Worm (Caenorhabditis elegans) whole organism, early embryonic: ENCODE data around the gene srx-65.

ENCODE experiments used
- B0310.2 ChIP-seq: sonication (generic microtip); optimal IDR thresholded peaks from 2 replicates; lab custom pipeline; 2016; ENCODE audit warnings: mild to moderate bottlenecking, missing genetic modification characterization, missing compliant biosample characterization
- F13C5.2 ChIP-seq: sonication (generic microtip); optimal IDR thresholded peaks from 2 replicates; lab custom pipeline; 2017; ENCODE audit warnings: mild to moderate bottlenecking, missing genetic modification characterization, inconsistent platforms, missing compliant biosample characterization
- aly-1 ChIP-seq: sonication (generic microtip); optimal IDR thresholded peaks from 2 replicates; lab custom pipeline; 2016; ENCODE audit warnings: missing genetic modification characterization, missing compliant biosample characterization
- ama-1 ChIP-seq: fragments of 150-350 bp; optimal IDR thresholded peaks from 2 replicates; lab custom pipeline; 2014
- ceh-13 ChIP-seq: fragments of 200-800 bp; sonication (Bioruptor generic); optimal IDR thresholded peaks from 2 replicates; lab custom pipeline; 2018; ENCODE audit warnings: mild to moderate bottlenecking, missing genetic modification characterization, missing compliant biosample characterization
- ceh-36 ChIP-seq: sonication (generic microtip); optimal IDR thresholded peaks from 2 replicates; lab custom pipeline; 2016; ENCODE audit warnings: missing genetic modification characterization, inconsistent platforms, missing compliant biosample characterization
- ets-7 ChIP-seq: sonication (generic microtip); optimal IDR thresholded peaks from 2 replicates; lab custom pipeline; 2016; ENCODE audit warnings: missing genotype, missing genetic modification characterization, missing compliant biosample characterization
- flt-1 ChIP-seq: fragments of 200-800 bp; sonication (Bioruptor generic); IDR thresholded peaks from 2 replicates; pipeline ENCODE4 v1.3.6; 2022; ENCODE audit warnings: missing genetic modification characterization, missing compliant biosample characterization
- hmbx-1 ChIP-seq: sonication (generic microtip); optimal IDR thresholded peaks from 2 replicates; lab custom pipeline; 2016; ENCODE audit warnings: mild to moderate bottlenecking, missing genetic modification characterization, missing compliant biosample characterization
- hmg-4 ChIP-seq: fragments of 200-800 bp; sonication (Bioruptor generic); optimal IDR thresholded peaks from 2 replicates; lab custom pipeline; 2018; ENCODE audit warnings: mild to moderate bottlenecking, missing genetic modification characterization, missing compliant biosample characterization
- hnd-1 ChIP-seq: sonication (generic microtip); optimal IDR thresholded peaks from 2 replicates; lab custom pipeline; 2016; ENCODE audit warnings: missing genetic modification characterization, missing compliant biosample characterization
- pes-1 ChIP-seq: fragments of 200-800 bp; sonication (Bioruptor generic); IDR thresholded peaks from 2 replicates; pipeline ENCODE4 v1.3.6; 2022; ENCODE audit warnings: missing genetic modification reagents, missing genetic modification characterization, missing compliant biosample characterization
- scrt-1 ChIP-seq: fragments of 200-800 bp; sonication (Bioruptor generic); IDR thresholded peaks from 2 replicates; pipeline ENCODE4 v1.3.6; 2022; ENCODE audit warnings: missing genetic modification characterization, missing compliant biosample characterization
- sea-1 ChIP-seq: fragments of 200-800 bp; sonication (Bioruptor generic); conservative IDR thresholded peaks from 2 replicates; pipeline ENCODE4 v1.3.6; 2022; ENCODE audit warnings: missing genetic modification characterization, missing compliant biosample characterization
- tbx-11 ChIP-seq: fragments of 200-800 bp; sonication (Bioruptor generic); IDR thresholded peaks from 2 replicates; pipeline ENCODE4 v1.3.6; 2022; ENCODE audit warnings: missing genetic modification characterization, missing compliant biosample characterization
- tbx-37 ChIP-seq: fragments of 200-800 bp; sonication (Bioruptor generic); conservative IDR thresholded peaks from 2 replicates; pipeline ENCODE4 v1.3.6; 2022; ENCODE audit warnings: missing genetic modification reagents, missing genetic modification characterization, missing compliant biosample characterization
- tra-4 ChIP-seq: sonication (generic microtip); optimal IDR thresholded peaks from 2 replicates; lab custom pipeline; 2017; ENCODE audit warnings: missing genetic modification characterization, missing compliant biosample characterization

srx-65 gene

DNA sequence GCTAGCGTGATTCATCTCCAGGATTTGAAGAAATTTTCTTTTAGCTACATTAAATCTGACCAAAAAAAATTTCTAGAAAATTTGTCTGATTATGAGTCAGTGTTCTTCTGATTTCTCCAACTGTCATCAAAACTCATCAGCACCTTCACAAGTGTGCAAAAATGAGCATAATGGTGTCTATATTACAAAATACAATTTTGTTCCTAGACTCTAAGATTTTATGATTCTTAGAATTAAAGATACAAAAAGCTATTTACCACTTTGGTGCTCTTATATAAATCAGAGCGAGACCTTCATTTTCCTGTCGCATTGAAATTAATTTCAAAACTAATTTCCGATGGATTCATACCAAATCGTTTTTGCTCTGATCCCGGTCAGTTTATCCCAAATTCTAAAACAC is 9.3 kb upstream of the srx-65 start, which contains the start of gene srx-68:
TSS of gene srx-68 (plus strand) at position 301 of the 400 bp plus-strand sequence.
- TF ChIP-seq scrt-1 (GFP tag; lab: Robert Waterston, UW) (no peak), sea-1 (GFP tag; lab: Robert Waterston, UW) (no peak), ets-7 (tag; lab: Kevin White, UChicago) (no peak), B0310.2 (no peak), ama-1 (lab: Kevin White, UChicago) (no peak), hnd-1 (tag; lab: Kevin White, UChicago) (no peak), aly-1 (tag; lab: Kevin White, UChicago) (no peak), hmg-4 (GFP tag; lab: Kevin White, UChicago) (no peak), hmbx-1 (tag; lab: Kevin White, UChicago) (no peak), tbx-37 (no peak), ceh-13 (GFP tag; lab: Kevin White, UChicago) (no peak), flt-1 (no peak), tra-4 (tag; lab: Kevin White, UChicago) (no peak), pes-1 (no peak), ceh-36 (tag; lab: Kevin White, UChicago) (no peak), F13C5.2 (tag; lab: Kevin White, UChicago) (no peak), tbx-11 (GFP tag; lab: Robert Waterston, UW) (no peak)

ce11 chrV:3913131-3913530 is 8.6 kb upstream of the srx-65 start:
- TF ChIP-seq hmg-4 (GFP tag; lab: Kevin White, UChicago) (no peak), pes-1 (no peak)

DNA sequence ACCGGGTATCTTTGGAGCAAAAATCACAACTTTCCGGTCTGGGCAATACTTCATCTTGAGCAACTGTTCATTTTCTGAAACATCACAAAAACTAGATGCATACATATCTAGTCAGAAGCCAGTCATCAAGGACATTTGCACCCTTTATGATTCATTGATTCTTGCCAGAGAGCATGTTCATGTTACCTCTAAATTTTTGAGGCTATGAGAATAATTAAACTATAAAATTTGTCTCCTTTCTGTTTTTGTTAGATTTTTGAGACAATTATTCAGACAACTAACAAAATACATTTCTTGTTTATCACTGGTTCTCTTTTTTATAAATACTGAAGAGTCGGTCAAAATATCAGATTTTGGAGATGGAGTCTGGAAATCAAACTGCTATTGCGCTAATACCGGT is 5.3 kb upstream of the srx-65 start, which contains the start of gene srx-67:
TSS of gene srx-67 (plus strand) at position 301 of the 400 bp plus-strand sequence.
- TF ChIP-seq aly-1 (tag; lab: Kevin White, UChicago) (no peak), tbx-11 (GFP tag; lab: Robert Waterston, UW) (no peak), F13C5.2 (tag; lab: Kevin White, UChicago) (no peak), flt-1 (no peak), ceh-13 (GFP tag; lab: Kevin White, UChicago) (no peak), hmbx-1 (tag; lab: Kevin White, UChicago) (no peak), tbx-37 (no peak), ets-7 (tag; lab: Kevin White, UChicago) (no peak)

ce11 chrV:3919289-3919688 is 2.4 kb upstream of the srx-65 start, which contains the start of gene srx-66:
Gene srx-66 (plus strand): TSS chrV:3919589.
- TF ChIP-seq ceh-36 (tag; lab: Kevin White, UChicago) (no peak), sea-1 (GFP tag; lab: Robert Waterston, UW) (no peak), aly-1 (tag; lab: Kevin White, UChicago) (no peak), hnd-1 (tag; lab: Kevin White, UChicago) (no peak), hmg-4 (GFP tag; lab: Kevin White, UChicago) (no peak), ceh-13 (GFP tag; lab: Kevin White, UChicago) (no peak), ama-1 (lab: Kevin White, UChicago) (no peak), tbx-37 (no peak), B0310.2 (no peak), F13C5.2 (tag; lab: Kevin White, UChicago) (no peak), pes-1 (no peak), flt-1 (no peak), tra-4 (tag; lab: Kevin White, UChicago) (no peak), ets-7 (tag; lab: Kevin White, UChicago) (no peak), hmbx-1 (tag; lab: Kevin White, UChicago) (no peak), scrt-1 (GFP tag; lab: Robert Waterston, UW) (no peak), tbx-11 (GFP tag; lab: Robert Waterston, UW) (no peak)

DNA sequence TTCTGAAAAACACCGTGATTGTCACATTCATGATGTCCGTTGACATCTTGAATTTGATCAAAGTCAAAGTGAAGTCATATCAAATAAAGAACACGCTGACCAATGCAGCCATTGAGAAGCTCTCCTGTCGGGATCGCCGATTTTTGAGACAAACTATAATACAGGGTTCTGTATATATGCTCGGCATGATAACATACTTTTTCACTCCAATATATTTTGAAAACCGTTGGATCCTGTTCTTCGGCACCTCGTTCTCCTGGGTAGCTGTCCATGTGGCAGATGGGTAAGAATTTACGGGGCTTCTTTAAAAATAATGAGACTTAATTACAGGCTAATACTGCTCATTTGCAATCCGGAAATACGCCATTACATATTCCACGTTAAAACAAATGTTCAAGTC is 812 bp downstream of the srx-65 start:
- TF ChIP-seq ama-1 (lab: Kevin White, UChicago): no peak
- TF ChIP-seq sea-1 (GFP tag; lab: Robert Waterston, UW): no peak
- no peak for TF ChIP-seq hmg-4 (GFP tag; lab: Kevin White, UChicago)
- TF ChIP-seq tbx-11 (GFP tag; lab: Robert Waterston, UW): no peak
- no peak for TF ChIP-seq B0310.2
- TF ChIP-seq F13C5.2 (tag; lab: Kevin White, UChicago): no peak
- TF ChIP-seq hnd-1 (tag; lab: Kevin White, UChicago): no peak
- no peak for TF ChIP-seq ceh-36 (tag; lab: Kevin White, UChicago)
- TF ChIP-seq tra-4 (tag; lab: Kevin White, UChicago): no peak
- no peak for TF ChIP-seq ceh-13 (GFP tag; lab: Kevin White, UChicago)
- TF ChIP-seq tbx-37: no peak

- TF ChIP-seq B0310.2 (no peak), tbx-37 (no peak), sea-1 (GFP tag; lab: Robert Waterston, UW) (no peak), ets-7 (tag; lab: Kevin White, UChicago) (no peak), ama-1 (lab: Kevin White, UChicago) (no peak), tbx-11 (GFP tag; lab: Robert Waterston, UW) (no peak), ceh-36 (tag; lab: Kevin White, UChicago) (no peak), aly-1 (tag; lab: Kevin White, UChicago) (no peak), pes-1 (no peak), hnd-1 (tag; lab: Kevin White, UChicago) (no peak), hmg-4 (GFP tag; lab: Kevin White, UChicago) (no peak), flt-1 (no peak)
These were observed 5.8 kb downstream of the srx-65 start for ce11 chrV:3927522-3927921.

DNA sequence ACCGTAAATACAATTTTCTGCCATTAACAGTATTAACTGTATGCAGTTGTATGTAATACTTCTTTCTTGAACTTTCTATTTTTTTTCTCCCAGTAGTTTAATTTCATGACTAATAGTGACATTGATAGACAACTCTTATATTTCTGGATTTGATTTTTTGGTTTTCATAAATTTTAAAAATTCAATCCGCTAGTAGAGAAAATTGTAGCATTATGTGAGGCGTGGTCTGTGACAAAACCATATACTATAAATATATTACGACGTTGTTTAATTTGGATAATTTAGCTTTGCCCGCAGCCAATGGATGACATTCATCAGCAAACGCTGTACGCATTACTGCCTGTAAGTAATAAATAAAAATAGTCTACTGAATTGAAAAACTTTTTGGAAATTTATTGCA is 7.4 kb downstream of the srx-65 start, which contains the start of gene srx-64:
TSS of gene srx-64 (plus strand) at position 301 of the 400 bp plus-strand sequence.
- TF ChIP-seq F13C5.2 (tag; lab: Kevin White, UChicago) (no peak), tbx-37 (no peak)

- no peak for TF ChIP-seq tbx-37
- TF ChIP-seq B0310.2: no peak
- no peak for TF ChIP-seq hnd-1 (tag; lab: Kevin White, UChicago)
- TF ChIP-seq sea-1 (GFP tag; lab: Robert Waterston, UW): no peak
- no peak for TF ChIP-seq ceh-36 (tag; lab: Kevin White, UChicago)
- TF ChIP-seq aly-1 (tag; lab: Kevin White, UChicago): no peak
- no peak for TF ChIP-seq flt-1
- no peak for TF ChIP-seq pes-1
- TF ChIP-seq ceh-13 (GFP tag; lab: Kevin White, UChicago): no peak
- TF ChIP-seq tra-4 (tag; lab: Kevin White, UChicago): no peak
- TF ChIP-seq hmg-4 (GFP tag; lab: Kevin White, UChicago): no peak
- TF ChIP-seq tbx-11 (GFP tag; lab: Robert Waterston, UW): no peak
- no peak for TF ChIP-seq ama-1 (lab: Kevin White, UChicago)
- TF ChIP-seq ets-7 (tag; lab: Kevin White, UChicago): no peak
- TF ChIP-seq hmbx-1 (tag; lab: Kevin White, UChicago): no peak
- TF ChIP-seq scrt-1 (GFP tag; lab: Robert Waterston, UW): no peak
- TF ChIP-seq F13C5.2 (tag; lab: Kevin White, UChicago): no peak
These were observed 9.6 kb downstream of the srx-65 start, which contains the start of gene srx-63 for ce11 chrV:3931326-3931725. Gene srx-63 (plus strand): TSS chrV:3931626.
